Worm (Caenorhabditis elegans) whole organism, L4/young adult: Measurements from ENCODE around the gene ZK154.5.

Experiments
- dao-5 ChIP-seq: sonication (generic microtip); optimal IDR thresholded peaks from 2 replicates; lab custom pipeline; 2016; ENCODE audit warnings: missing genotype, missing genetic modification characterization, moderate library complexity, missing compliant biosample characterization
- him-1 ChIP-seq: sonication (generic microtip); optimal IDR thresholded peaks from 2 replicates; lab custom pipeline; 2016; ENCODE audit warnings: missing genotype, missing genetic modification reagents, missing genetic modification characterization, missing compliant biosample characterization

- TF ChIP-seq dao-5 (tag; lab: Kevin White, UChicago) (no peak), him-1 (tag; lab: Kevin White, UChicago) (no peak)
Observed at ce11 chrX:7816434-7816974, 28.8 kb upstream of the ZK154.5 start, which contains the start of the genes sek-1 and R03G5.6.
